Worm (Caenorhabditis elegans): ENCODE measurements around the gene T26H5.4.

DNA sequence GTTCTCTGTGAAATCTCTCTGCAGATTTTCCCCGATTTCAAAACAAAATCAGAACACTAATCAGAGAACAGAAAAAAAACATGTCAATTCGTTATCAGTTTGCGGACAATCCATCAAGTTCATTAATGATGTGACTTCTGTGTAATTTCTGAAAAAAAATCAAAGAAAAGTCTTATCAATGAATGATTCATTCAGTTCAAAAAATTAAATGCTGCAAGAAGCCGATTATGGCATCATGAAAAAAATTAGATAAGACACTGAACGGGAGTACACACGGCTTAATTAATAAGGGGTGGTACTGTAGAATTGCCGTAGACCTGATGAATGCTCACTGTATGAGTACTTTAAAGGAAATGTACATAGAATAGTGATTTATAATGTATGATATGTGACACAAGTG lies 12.4 kb downstream of the T26H5.4 start:
- TF ChIP-seq npax-4 (tag; optimal IDR thresholded peaks at IDR 0.05): no peak
- TF ChIP-seq madf-2 (tag; optimal IDR thresholded peaks at IDR 0.05): no peak
- TF ChIP-seq hlh-6 (tag; optimal IDR thresholded peaks at IDR 0.05): no peak
- TF ChIP-seq eyg-1 (tag; optimal IDR thresholded peaks at IDR 0.05): no peak
- TF ChIP-seq unc-42 (tag; optimal IDR thresholded peaks at IDR 0.05): no peak
- no peak for TF ChIP-seq syd-9 (tag; optimal IDR thresholded peaks at IDR 0.05)
- TF ChIP-seq ttx-3 (tag; optimal IDR thresholded peaks at IDR 0.05): no peak

Measured in whole organism, late embryonic.